Worm (Caenorhabditis elegans): ENCODE data around the gene C29A12.6.

Gene C29A12.6

DNA sequence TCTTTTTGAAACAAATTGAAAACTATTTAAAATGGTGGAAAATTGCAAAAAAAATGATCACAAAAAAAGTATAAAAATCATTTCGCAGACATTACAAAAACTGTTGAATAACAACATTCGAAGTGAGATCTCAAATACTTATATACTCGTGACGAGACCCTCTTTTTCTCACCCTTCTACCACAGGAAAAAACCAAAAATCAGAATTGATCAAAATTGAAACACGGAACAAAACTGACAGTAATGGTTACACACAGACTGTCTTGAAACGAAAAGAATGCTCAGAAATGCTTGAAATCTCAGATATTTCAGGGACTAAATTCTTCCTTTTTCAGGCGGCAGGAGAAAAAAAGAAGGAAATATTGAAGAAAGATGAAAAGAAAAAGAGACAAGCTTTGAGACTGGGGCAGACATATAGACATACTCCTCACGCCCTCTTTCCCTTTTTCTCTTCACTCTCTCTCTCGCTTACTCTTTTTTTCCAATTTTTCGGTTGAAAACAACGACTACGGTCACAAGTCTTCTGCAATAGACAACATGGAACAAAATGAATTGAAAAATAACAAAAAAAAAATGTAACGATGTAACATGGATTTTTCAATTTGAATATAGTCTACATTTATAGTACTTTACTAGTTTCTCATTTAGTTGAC, 14.7 kb downstream of the C29A12.6 start (continued):
- TF ChIP-seq nhr-12 (tag; optimal IDR thresholded peaks at IDR 0.05) = no peak
- TF ChIP-seq lin-13 (GFP tag; optimal IDR thresholded peaks at IDR 0.05) = no peak
- TF ChIP-seq snpc-4 (tag; optimal IDR thresholded peaks at IDR 0.05) = no peak

DNA sequence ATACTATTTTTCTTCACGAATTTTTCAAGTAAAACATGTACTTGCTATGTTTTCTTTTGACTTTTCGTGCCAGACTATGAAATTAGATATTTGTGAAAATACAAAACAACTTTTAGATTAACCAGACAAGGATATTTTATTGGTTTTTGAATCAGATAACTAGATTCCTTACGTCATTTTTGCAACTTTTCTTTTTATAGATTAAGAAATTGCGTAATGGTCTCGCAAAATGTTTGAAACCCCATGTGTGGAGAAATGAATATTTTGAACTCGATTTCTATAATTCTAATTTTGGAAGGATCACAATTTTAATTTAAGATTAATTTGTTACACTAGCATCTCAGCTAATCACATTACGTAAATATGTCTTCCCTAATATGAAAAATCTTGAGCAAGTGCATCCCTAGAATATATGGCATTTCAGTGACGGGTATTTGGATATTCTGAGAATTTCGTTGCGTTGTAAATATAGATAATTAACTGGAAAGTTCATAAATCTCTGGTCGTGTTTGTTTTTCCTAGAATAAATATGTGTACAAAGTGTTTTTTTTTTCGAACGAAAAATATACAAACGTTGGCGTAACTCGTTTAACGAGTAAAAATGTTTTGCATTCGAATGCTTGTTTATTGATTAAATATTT, 15.6 kb downstream of the C29A12.6 start:
- TF ChIP-seq nhr-23 (tag; optimal IDR thresholded peaks at IDR 0.05) = no peak
- TF ChIP-seq nhr-6 (tag; optimal IDR thresholded peaks at IDR 0.05) = no peak
- TF ChIP-seq sem-4 (tag; optimal IDR thresholded peaks at IDR 0.05) = no peak
- no peak for TF ChIP-seq nhr-12 (tag; optimal IDR thresholded peaks at IDR 0.05)
- no peak for TF ChIP-seq lsy-2 (tag; optimal IDR thresholded peaks at IDR 0.05)
- TF ChIP-seq nhr-21 (tag; optimal IDR thresholded peaks at IDR 0.05) = peak; percentile 8
- TF ChIP-seq dmd-4 (tag; optimal IDR thresholded peaks at IDR 0.05) = no peak
- peak; percentile 44 for TF ChIP-seq sma-9 (GFP tag; optimal IDR thresholded peaks at IDR 0.05)
- TF ChIP-seq sma-9 (tag; optimal IDR thresholded peaks at IDR 0.05) = no peak

DNA sequence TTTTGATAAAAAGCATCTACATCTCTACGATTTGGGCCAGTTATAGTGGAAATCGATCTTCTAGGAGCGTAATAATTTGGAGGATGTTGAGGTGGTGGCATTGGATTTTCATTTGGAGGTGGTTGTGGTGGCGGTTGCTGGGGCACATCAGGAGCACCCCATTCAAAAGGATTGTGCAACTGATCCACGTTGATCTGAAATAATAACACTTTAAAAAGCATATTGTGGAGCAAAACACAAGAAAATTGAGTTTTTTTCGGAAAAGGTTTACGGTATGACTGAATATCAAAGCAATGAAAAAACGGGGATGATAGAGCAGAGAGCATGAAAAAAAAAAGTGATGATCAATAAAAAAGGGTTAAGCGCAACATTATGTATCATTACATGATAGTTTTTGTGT, 18.6 kb downstream of the C29A12.6 start, which contains the start of gene saeg-1:
Gene saeg-1, minus strand, starts transcription at position 101 of the 400 bp plus-strand sequence.
- TF ChIP-seq dmd-4 (tag; optimal IDR thresholded peaks at IDR 0.05) (no peak), nhr-11 (tag; optimal IDR thresholded peaks at IDR 0.05) (no peak), snpc-4 (tag; optimal IDR thresholded peaks at IDR 0.05) (no peak), elt-3 (tag; optimal IDR thresholded peaks at IDR 0.05) (no peak), nhr-10 (tag; optimal IDR thresholded peaks at IDR 0.05) (no peak), nhr-12 (tag; optimal IDR thresholded peaks at IDR 0.05) (no peak), mdl-1 (tag; optimal IDR thresholded peaks at IDR 0.05) (no peak), unc-39 (tag; optimal IDR thresholded peaks at IDR 0.05) (no peak), ceh-82 (tag; optimal IDR thresholded peaks at IDR 0.05) (no peak), skn-1 (tag; optimal IDR thresholded peaks at IDR 0.05) (no peak)

DNA sequence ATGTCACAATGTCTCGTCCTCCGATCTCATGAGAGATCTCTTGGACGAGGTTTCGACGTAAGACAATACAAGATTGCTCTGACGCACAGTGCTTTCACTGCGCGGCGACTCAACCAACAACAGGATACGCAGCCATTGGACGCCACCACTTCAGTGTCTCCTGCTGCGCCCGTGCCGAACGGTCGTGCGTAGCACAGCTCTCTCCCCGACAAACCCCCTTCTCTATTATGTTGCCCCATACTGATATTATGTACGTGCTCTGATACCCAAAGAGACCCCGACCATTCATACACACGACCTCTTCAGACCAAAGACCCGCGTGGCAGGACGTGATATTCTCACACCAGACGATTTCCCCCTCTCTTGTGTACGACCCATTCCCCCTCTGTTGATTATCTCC, 19.3 kb downstream of the C29A12.6 start:
- peak; percentile 30 for TF ChIP-seq Y55F3AM.14 (GFP tag; optimal IDR thresholded peaks at IDR 0.05)

DNA sequence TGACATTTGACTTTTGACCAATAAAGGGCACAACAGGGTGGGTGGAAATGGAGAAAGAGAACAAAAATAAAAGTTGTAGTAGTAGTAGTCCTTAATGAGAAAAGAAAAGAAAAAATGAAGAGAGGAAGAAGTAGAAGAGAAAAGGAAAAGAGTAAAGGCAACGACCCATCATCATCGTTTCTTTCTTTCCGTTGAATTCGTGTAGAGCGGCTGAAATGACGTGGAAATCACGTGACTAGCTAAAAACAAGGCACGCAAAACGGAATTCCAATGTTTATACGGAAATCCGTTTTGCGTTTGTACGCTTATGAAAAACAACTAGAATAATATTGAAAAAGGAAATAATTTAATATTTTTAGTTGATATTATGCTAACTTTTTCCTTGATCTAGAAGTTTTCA, 20.6 kb downstream of the C29A12.6 start:
- TF ChIP-seq lin-39 (tag; optimal IDR thresholded peaks at IDR 0.05) (no peak), ztf-4 (tag; optimal IDR thresholded peaks at IDR 0.05) (peak; percentile 7), mdl-1 (tag; optimal IDR thresholded peaks at IDR 0.05) (peak; percentile 19 to 40), egl-27 (tag; optimal IDR thresholded peaks at IDR 0.05) (no peak), crh-2 (tag; optimal IDR thresholded peaks at IDR 0.05) (peak; percentile 92), blmp-1 (tag; optimal IDR thresholded peaks at IDR 0.05; ENCODE audit: insufficient read depth) (peak; percentile 78), mbf-1 (tag; optimal IDR thresholded peaks at IDR 0.05) (no peak), sma-3 (GFP tag; optimal IDR thresholded peaks at IDR 0.05) (peak; percentile 9), Y55F3AM.14 (GFP tag; optimal IDR thresholded peaks at IDR 0.05) (peak; percentile 70), F13H6.1 (tag; optimal IDR thresholded peaks at IDR 0.05) (peak; percentile 8), skn-1 (tag; optimal IDR thresholded peaks at IDR 0.05) (no peak), snpc-4 (tag; optimal IDR thresholded peaks at IDR 0.05) (no peak), alr-1 (tag; optimal IDR thresholded peaks at IDR 0.05) (no peak), nhr-25 (tag; optimal IDR thresholded peaks at IDR 0.05) (peak; percentile 35), mab-5 (tag; optimal IDR thresholded peaks at IDR 0.05) (no peak), unc-62 (GFP tag; optimal IDR thresholded peaks at IDR 0.05) (no peak), elt-3 (tag; optimal IDR thresholded peaks at IDR 0.05) (no peak), ZK546.5 (tag; optimal IDR thresholded peaks at IDR 0.05) (no peak), lin-11 (tag; optimal IDR thresholded peaks at IDR 0.05) (no peak), lsy-2 (tag; optimal IDR thresholded peaks at IDR 0.05) (peak in 1 of 2 experiments; percentile 48), sma-9 (GFP tag; optimal IDR thresholded peaks at IDR 0.05) (peak; percentile 75), sma-9 (tag; optimal IDR thresholded peaks at IDR 0.05) (no peak), ceh-82 (tag; optimal IDR thresholded peaks at IDR 0.05) (no peak), sem-4 (tag; optimal IDR thresholded peaks at IDR 0.05) (peak; percentile 0), dmd-4 (tag; optimal IDR thresholded peaks at IDR 0.05) (no peak), unc-39 (tag; optimal IDR thresholded peaks at IDR 0.05) (no peak), unc-55 (GFP tag; optimal IDR thresholded peaks at IDR 0.05) (peak; percentile 19), fos-1 (tag; optimal IDR thresholded peaks at IDR 0.05) (peak; percentile 32), lin-13 (GFP tag; optimal IDR thresholded peaks at IDR 0.05) (no peak), nhr-21 (tag; optimal IDR thresholded peaks at IDR 0.05) (peak; percentile 39), nhr-129 (tag; optimal IDR thresholded peaks at IDR 0.05) (peak; percentile 45), C34F6.9 (tag; optimal IDR thresholded peaks at IDR 0.05) (peak; percentile 51)
